Worm (Caenorhabditis elegans): ENCODE measurements around the gene daf-36.

Gene daf-36

ce11 chrV:10178166-10178565, 47.3 kb downstream of the daf-36 start:
- peak; percentile 79 for TF ChIP-seq C34F6.9 (tag; optimal IDR thresholded peaks at IDR 0.05)
- TF ChIP-seq nhr-25 (tag; optimal IDR thresholded peaks at IDR 0.05): peak; percentile 50
- TF ChIP-seq zag-1 (tag; optimal IDR thresholded peaks at IDR 0.05): no peak
- TF ChIP-seq unc-62 (GFP tag; optimal IDR thresholded peaks at IDR 0.05): no peak
- TF ChIP-seq Y55F3AM.14 (GFP tag; optimal IDR thresholded peaks at IDR 0.05): no peak
- no peak for TF ChIP-seq lin-39 (tag; optimal IDR thresholded peaks at IDR 0.05)
- no peak for TF ChIP-seq sem-4 (tag; optimal IDR thresholded peaks at IDR 0.05)
- peak; percentile 20 for TF ChIP-seq gmeb-1 (tag; optimal IDR thresholded peaks at IDR 0.05)
- TF ChIP-seq ztf-11 (tag; optimal IDR thresholded peaks at IDR 0.05): no peak
- TF ChIP-seq nhr-23 (tag; optimal IDR thresholded peaks at IDR 0.05): no peak
- TF ChIP-seq lin-13 (GFP tag; optimal IDR thresholded peaks at IDR 0.05): peak; percentile 30
- TF ChIP-seq unc-55 (GFP tag; optimal IDR thresholded peaks at IDR 0.05): peak; percentile 65
- TF ChIP-seq lsy-2 (tag; optimal IDR thresholded peaks at IDR 0.05): peak; percentile 15 to 76
- peak; percentile 28 for TF ChIP-seq fos-1 (tag; optimal IDR thresholded peaks at IDR 0.05)
- peak; percentile 62 for TF ChIP-seq crh-2 (tag; optimal IDR thresholded peaks at IDR 0.05)
- TF ChIP-seq sma-9 (GFP tag; optimal IDR thresholded peaks at IDR 0.05): no peak
- no peak for TF ChIP-seq sma-9 (tag; optimal IDR thresholded peaks at IDR 0.05)
- TF ChIP-seq nhr-6 (tag; optimal IDR thresholded peaks at IDR 0.05): peak; percentile 6
- no peak for TF ChIP-seq lin-11 (tag; optimal IDR thresholded peaks at IDR 0.05)
- no peak for TF ChIP-seq nhr-237 (tag; optimal IDR thresholded peaks at IDR 0.05)
- no peak for TF ChIP-seq skn-1 (tag; optimal IDR thresholded peaks at IDR 0.05)
- no peak for TF ChIP-seq dmd-4 (tag; optimal IDR thresholded peaks at IDR 0.05)
- no peak for TF ChIP-seq ceh-82 (tag; optimal IDR thresholded peaks at IDR 0.05)
- peak; percentile 64 for TF ChIP-seq nhr-129 (tag; optimal IDR thresholded peaks at IDR 0.05)
- TF ChIP-seq F13H6.1 (tag; optimal IDR thresholded peaks at IDR 0.05): peak; percentile 63
- no peak for TF ChIP-seq nhr-21 (tag; optimal IDR thresholded peaks at IDR 0.05)
- TF ChIP-seq blmp-1 (tag; optimal IDR thresholded peaks at IDR 0.05; ENCODE audit: insufficient read depth): peak; percentile 96
- no peak for TF ChIP-seq nhr-12 (tag; optimal IDR thresholded peaks at IDR 0.05)
- TF ChIP-seq elt-1 (tag; optimal IDR thresholded peaks at IDR 0.05): no peak
- TF ChIP-seq ceh-16 (tag; optimal IDR thresholded peaks at IDR 0.05): no peak
- TF ChIP-seq unc-39 (tag; optimal IDR thresholded peaks at IDR 0.05): no peak
- peak; percentile 72 for TF ChIP-seq sma-3 (GFP tag; optimal IDR thresholded peaks at IDR 0.05)
- TF ChIP-seq mbf-1 (tag; optimal IDR thresholded peaks at IDR 0.05): no peak
- no peak for TF ChIP-seq nhr-11 (tag; optimal IDR thresholded peaks at IDR 0.05)

- TF ChIP-seq ceh-82 (tag; optimal IDR thresholded peaks at IDR 0.05) (no peak), nhr-25 (tag; optimal IDR thresholded peaks at IDR 0.05) (no peak), R02D3.7 (tag; optimal IDR thresholded peaks at IDR 0.05) (no peak), peb-1 (tag; optimal IDR thresholded peaks at IDR 0.05) (no peak), lin-39 (tag; optimal IDR thresholded peaks at IDR 0.05) (peak; percentile 66), nhr-129 (tag; optimal IDR thresholded peaks at IDR 0.05) (peak; percentile 92), nhr-12 (tag; optimal IDR thresholded peaks at IDR 0.05) (no peak), blmp-1 (tag; optimal IDR thresholded peaks at IDR 0.05; ENCODE audit: insufficient read depth) (no peak), mdl-1 (tag; optimal IDR thresholded peaks at IDR 0.05) (peak; percentile 65 to 91), lin-11 (tag; optimal IDR thresholded peaks at IDR 0.05) (peak; percentile 97), nhr-6 (tag; optimal IDR thresholded peaks at IDR 0.05) (peak; percentile 86), Y55F3AM.14 (GFP tag; optimal IDR thresholded peaks at IDR 0.05) (peak; percentile 59), elt-1 (tag; optimal IDR thresholded peaks at IDR 0.05) (no peak), gmeb-1 (tag; optimal IDR thresholded peaks at IDR 0.05) (no peak), sem-4 (tag; optimal IDR thresholded peaks at IDR 0.05) (peak; percentile 67), alr-1 (tag; optimal IDR thresholded peaks at IDR 0.05) (no peak), C34F6.9 (tag; optimal IDR thresholded peaks at IDR 0.05) (peak; percentile 95), nhr-23 (tag; optimal IDR thresholded peaks at IDR 0.05) (no peak), lin-13 (GFP tag; optimal IDR thresholded peaks at IDR 0.05) (peak; percentile 67), ztf-11 (tag; optimal IDR thresholded peaks at IDR 0.05) (peak; percentile 40), nhr-11 (tag; optimal IDR thresholded peaks at IDR 0.05) (no peak), nhr-77 (tag; optimal IDR thresholded peaks at IDR 0.05) (no peak), elt-3 (tag; optimal IDR thresholded peaks at IDR 0.05) (no peak), mab-5 (tag; optimal IDR thresholded peaks at IDR 0.05) (peak; percentile 75), egl-27 (tag; optimal IDR thresholded peaks at IDR 0.05) (peak; percentile 60), unc-55 (GFP tag; optimal IDR thresholded peaks at IDR 0.05) (peak; percentile 96), fos-1 (tag; optimal IDR thresholded peaks at IDR 0.05) (peak; percentile 39), ama-1 (optimal IDR thresholded peaks at IDR 0.05) (no peak), nhr-21 (tag; optimal IDR thresholded peaks at IDR 0.05) (peak; percentile 55), mbf-1 (tag; optimal IDR thresholded peaks at IDR 0.05) (no peak), F13H6.1 (tag; optimal IDR thresholded peaks at IDR 0.05) (peak; percentile 79), ztf-1 (GFP tag; conservative IDR thresholded peaks at IDR 0.05) (no peak), unc-62 (GFP tag; optimal IDR thresholded peaks at IDR 0.05) (no peak), ZK546.5 (tag; optimal IDR thresholded peaks at IDR 0.05) (no peak), ceh-16 (tag; optimal IDR thresholded peaks at IDR 0.05) (no peak), sma-3 (GFP tag; optimal IDR thresholded peaks at IDR 0.05) (no peak), dmd-4 (tag; optimal IDR thresholded peaks at IDR 0.05) (no peak), crh-2 (tag; optimal IDR thresholded peaks at IDR 0.05) (peak; percentile 81), zag-1 (tag; optimal IDR thresholded peaks at IDR 0.05) (peak; percentile 95), snpc-4 (tag; optimal IDR thresholded peaks at IDR 0.05) (peak; percentile 46), skn-1 (tag; optimal IDR thresholded peaks at IDR 0.05) (no peak), sma-9 (GFP tag; optimal IDR thresholded peaks at IDR 0.05) (peak; percentile 79), sma-9 (tag; optimal IDR thresholded peaks at IDR 0.05) (no peak), lsy-2 (tag; optimal IDR thresholded peaks at IDR 0.05) (peak; percentile 68 to 83), nhr-237 (tag; optimal IDR thresholded peaks at IDR 0.05) (no peak), unc-39 (tag; optimal IDR thresholded peaks at IDR 0.05) (peak; percentile 60), ztf-4 (tag; optimal IDR thresholded peaks at IDR 0.05) (peak; percentile 58)
Observed at ce11 chrV:10174632-10175075, 50.9 kb downstream of the daf-36 start.
